Worm (Caenorhabditis elegans) whole organism, early embryonic: ENCODE results near the gene C01G6.4.

ENCODE experiments used
- F13C5.2 ChIP-seq: sonication (generic microtip); optimal IDR thresholded peaks from 2 replicates; lab custom pipeline; 2017; ENCODE audit warnings: mild to moderate bottlenecking, missing genetic modification characterization, inconsistent platforms, missing compliant biosample characterization
- ama-1 ChIP-seq: fragments of 150-350 bp; optimal IDR thresholded peaks from 2 replicates; lab custom pipeline; 2014
- ets-7 ChIP-seq: sonication (generic microtip); optimal IDR thresholded peaks from 2 replicates; lab custom pipeline; 2016; ENCODE audit warnings: missing genotype, missing genetic modification characterization, missing compliant biosample characterization
- pes-1 ChIP-seq: fragments of 200-800 bp; sonication (Bioruptor generic); IDR thresholded peaks from 2 replicates; pipeline ENCODE4 v1.3.6; 2022; ENCODE audit warnings: missing genetic modification reagents, missing genetic modification characterization, missing compliant biosample characterization
- tbx-11 ChIP-seq: fragments of 200-800 bp; sonication (Bioruptor generic); IDR thresholded peaks from 2 replicates; pipeline ENCODE4 v1.3.6; 2022; ENCODE audit warnings: missing genetic modification characterization, missing compliant biosample characterization
- tbx-37 ChIP-seq: fragments of 200-800 bp; sonication (Bioruptor generic); conservative IDR thresholded peaks from 2 replicates; pipeline ENCODE4 v1.3.6; 2022; ENCODE audit warnings: missing genetic modification reagents, missing genetic modification characterization, missing compliant biosample characterization

DNA sequence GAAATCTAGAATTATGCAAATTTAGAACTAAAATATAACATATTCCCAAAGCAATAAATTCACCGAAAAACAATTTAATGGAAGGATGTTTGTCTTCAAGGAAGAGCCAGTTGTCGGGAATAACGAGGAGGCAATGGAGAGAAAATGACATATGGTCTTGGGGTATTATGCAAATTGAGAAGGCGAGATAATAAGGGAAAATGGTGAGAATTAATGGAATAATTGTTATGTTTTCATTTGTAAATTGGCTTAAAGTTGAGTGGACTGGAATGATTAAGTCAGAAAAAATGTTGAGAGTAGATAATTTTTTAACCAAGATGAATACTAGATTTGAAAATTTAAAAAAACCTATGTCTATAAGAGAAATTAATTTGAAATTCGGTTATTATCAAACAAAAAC, 32.0 kb upstream of the C01G6.4 start:
- TF ChIP-seq ama-1, result no peak
- TF ChIP-seq ets-7, result no peak
- no peak for TF ChIP-seq tbx-37 (GFP tag; lab: Robert Waterston, UW)
- TF ChIP-seq tbx-11 (GFP tag; lab: Robert Waterston, UW), result no peak
- no peak for TF ChIP-seq pes-1 (GFP tag; lab: Robert Waterston, UW)
- TF ChIP-seq F13C5.2 (tag; lab: Kevin White, UChicago), result no peak
